Worm (Caenorhabditis elegans) whole organism, L2 larva: ENCODE measurements around the gene C29F9.5.
"Not testable (repeated sequence)": the region's sequence is repeated elsewhere in the genome, so short reads cannot be mapped to it uniquely, and the experiment has no call there.

Experiments used
- C34F6.9 ChIP-seq: fragments of 150-350 bp; optimal IDR thresholded peaks from 2 replicates; lab custom pipeline; 2014; ENCODE audit warnings: missing biosample characterization, missing genetic modification characterization
- F13H6.1 ChIP-seq: sonication (generic microtip); optimal IDR thresholded peaks from 2 replicates; lab custom pipeline; 2016; ENCODE audit warnings: missing genetic modification characterization, missing compliant biosample characterization
- R02D3.7 ChIP-seq: fragments of 150-350 bp; optimal IDR thresholded peaks from 2 replicates; lab custom pipeline; 2014; ENCODE audit warnings: missing biosample characterization, missing genetic modification characterization
- Y55F3AM.14 ChIP-seq: fragments of 200-800 bp; sonication (Bioruptor generic); optimal IDR thresholded peaks from 2 replicates; lab custom pipeline; 2018; ENCODE audit warnings: mild to moderate bottlenecking, missing genetic modification characterization, missing compliant biosample characterization
- alr-1 ChIP-seq: fragments of 150-350 bp; optimal IDR thresholded peaks from 2 replicates; lab custom pipeline; 2014; ENCODE audit warnings: missing biosample characterization, missing genetic modification characterization
- aly-2 ChIP-seq: fragments of 150-350 bp; optimal IDR thresholded peaks from 2 replicates; lab custom pipeline; 2014; ENCODE audit warnings: missing biosample characterization, missing genetic modification characterization
- ama-1 ChIP-seq: fragments of 150-350 bp; optimal IDR thresholded peaks from 2 replicates; lab custom pipeline; 2018; ENCODE audit warnings: inconsistent platforms
- blmp-1 ChIP-seq: sonication (generic microtip); optimal IDR thresholded peaks from 2 replicates; lab custom pipeline; 2017; ENCODE audit warnings: missing genetic modification characterization, mild to moderate bottlenecking, missing compliant biosample characterization, antibody characterized with exemption, moderate library complexity; ENCODE audit not compliant: insufficient read depth
- ceh-16 ChIP-seq: fragments of 150-350 bp; optimal IDR thresholded peaks from 2 replicates; lab custom pipeline; 2014; ENCODE audit warnings: missing biosample characterization, missing genetic modification characterization
- ceh-82 ChIP-seq: fragments of 150-350 bp; optimal IDR thresholded peaks from 2 replicates; lab custom pipeline; 2014; ENCODE audit warnings: missing biosample characterization, missing genetic modification characterization
- crh-2 ChIP-seq: sonication (generic microtip); optimal IDR thresholded peaks from 2 replicates; lab custom pipeline; 2017; ENCODE audit warnings: missing biosample characterization, missing genetic modification characterization
- dmd-4 ChIP-seq: sonication (generic microtip); optimal IDR thresholded peaks from 2 replicates; lab custom pipeline; 2017; ENCODE audit warnings: missing biosample characterization, missing genetic modification characterization
- egl-27 ChIP-seq: sonication (generic microtip); optimal IDR thresholded peaks from 3 replicates; lab custom pipeline; 2017; ENCODE audit warnings: missing biosample characterization, missing genetic modification reagents, missing genetic modification characterization
- elt-1 ChIP-seq: fragments of 150-350 bp; optimal IDR thresholded peaks from 2 replicates; lab custom pipeline; 2014; ENCODE audit warnings: missing biosample characterization, missing genetic modification characterization
- elt-3 ChIP-seq: sonication (generic microtip); optimal IDR thresholded peaks from 2 replicates; lab custom pipeline; 2017; ENCODE audit warnings: missing biosample characterization, missing genetic modification characterization
- fos-1 ChIP-seq: fragments of 150-350 bp; optimal IDR thresholded peaks from 2 replicates; lab custom pipeline; 2014; ENCODE audit warnings: missing biosample characterization, missing genetic modification characterization
- gmeb-1 ChIP-seq: fragments of 150-350 bp; optimal IDR thresholded peaks from 2 replicates; lab custom pipeline; 2014; ENCODE audit warnings: missing biosample characterization, missing genetic modification characterization
- lin-11 ChIP-seq: fragments of 150-350 bp; sonication (generic microtip); optimal IDR thresholded peaks from 2 replicates; lab custom pipeline; 2014; ENCODE audit warnings: missing biosample characterization, missing genetic modification characterization, inconsistent platforms, mixed read lengths
- lin-13 ChIP-seq: fragments of 150-350 bp; optimal IDR thresholded peaks from 2 replicates; lab custom pipeline; 2014; ENCODE audit warnings: missing biosample characterization, missing genetic modification reagents, missing genetic modification characterization
- lsy-2 ChIP-seq, 2 experiments: fragments of 150-350 bp in 1 of 2; sonication (generic microtip) in 1 of 2; optimal IDR thresholded peaks; 2 replicates each; lab custom pipeline; 2014 to 2017; ENCODE audit warnings: missing biosample characterization in 2 of 2, missing genetic modification characterization in 2 of 2
- mab-5 ChIP-seq: fragments of 150-350 bp; optimal IDR thresholded peaks from 2 replicates; lab custom pipeline; 2014; ENCODE audit warnings: missing biosample characterization, missing genetic modification characterization
- mbf-1 ChIP-seq: sonication (generic microtip); optimal IDR thresholded peaks from 2 replicates; lab custom pipeline; 2017; ENCODE audit warnings: missing biosample characterization, missing genetic modification characterization
- mdl-1 ChIP-seq, 2 experiments: fragments of 150-350 bp in 1 of 2; sonication (generic microtip) in 1 of 2; optimal IDR thresholded peaks; 2 replicates each; lab custom pipeline; 2017; ENCODE audit warnings: missing biosample characterization in 2 of 2, missing genetic modification characterization in 2 of 2
- nhr-10 ChIP-seq: sonication (generic microtip); optimal IDR thresholded peaks from 2 replicates; lab custom pipeline; 2017; ENCODE audit warnings: missing biosample characterization, missing genetic modification characterization
- nhr-12 ChIP-seq: fragments of 150-350 bp; optimal IDR thresholded peaks from 2 replicates; lab custom pipeline; 2014; ENCODE audit warnings: missing biosample characterization, missing genetic modification characterization
- nhr-129 ChIP-seq: fragments of 150-350 bp; optimal IDR thresholded peaks from 2 replicates; lab custom pipeline; 2014; ENCODE audit warnings: missing biosample characterization, missing genetic modification characterization
- nhr-21 ChIP-seq: fragments of 150-350 bp; optimal IDR thresholded peaks from 2 replicates; lab custom pipeline; 2014; ENCODE audit warnings: missing biosample characterization, missing genetic modification characterization
- nhr-23 ChIP-seq: fragments of 150-350 bp; optimal IDR thresholded peaks from 2 replicates; lab custom pipeline; 2014; ENCODE audit warnings: missing biosample characterization, missing genetic modification reagents, missing genetic modification characterization
- nhr-237 ChIP-seq: fragments of 150-350 bp; optimal IDR thresholded peaks from 2 replicates; lab custom pipeline; 2014; ENCODE audit warnings: missing biosample characterization, missing genetic modification characterization
- nhr-25 ChIP-seq: fragments of 150-350 bp; sonication (generic microtip); optimal IDR thresholded peaks from 3 replicates; lab custom pipeline; 2014; ENCODE audit warnings: missing biosample characterization, missing genetic modification characterization
- nhr-6 ChIP-seq: fragments of 150-350 bp; optimal IDR thresholded peaks from 2 replicates; lab custom pipeline; 2014; ENCODE audit warnings: missing biosample characterization, missing genetic modification characterization
- nhr-77 ChIP-seq: fragments of 150-350 bp; optimal IDR thresholded peaks from 2 replicates; lab custom pipeline; 2014; ENCODE audit warnings: missing biosample characterization, missing genetic modification characterization
- skn-1 ChIP-seq: sonication (generic microtip); optimal IDR thresholded peaks from 2 replicates; lab custom pipeline; 2017; ENCODE audit warnings: missing biosample characterization, missing genetic modification characterization
- sma-3 ChIP-seq: sonication (generic microtip); optimal IDR thresholded peaks from 2 replicates; lab custom pipeline; 2016; ENCODE audit warnings: missing genetic modification reagents, missing genetic modification characterization, missing compliant biosample characterization
- sma-9 ChIP-seq, 2 experiments: fragments of 150-350 bp in 1 of 2; sonication (generic microtip) in 1 of 2; optimal IDR thresholded peaks; 2 replicates each; lab custom pipeline; 2014 to 2016; ENCODE audit warnings: missing genetic modification characterization in 2 of 2, mild to moderate bottlenecking in 1 of 2, missing biosample characterization in 1 of 2, missing compliant biosample characterization in 1 of 2, missing genetic modification reagents in 1 of 2, moderate library complexity in 1 of 2
- snpc-4 ChIP-seq: fragments of 150-350 bp; optimal IDR thresholded peaks from 2 replicates; lab custom pipeline; 2014; ENCODE audit warnings: missing biosample characterization, missing genetic modification characterization
- unc-39 ChIP-seq: fragments of 150-350 bp; optimal IDR thresholded peaks from 2 replicates; lab custom pipeline; 2014; ENCODE audit warnings: missing biosample characterization, missing genetic modification characterization
- unc-55 ChIP-seq: fragments of 150-350 bp; sonication (generic microtip); optimal IDR thresholded peaks from 3 replicates; lab custom pipeline; 2014; ENCODE audit warnings: missing biosample characterization, missing genetic modification reagents, missing genetic modification characterization
- unc-62 ChIP-seq: fragments of 150-350 bp; optimal IDR thresholded peaks from 2 replicates; lab custom pipeline; 2014; ENCODE audit warnings: missing biosample characterization, missing genetic modification reagents, missing genetic modification characterization
- ztf-11 ChIP-seq: sonication (generic microtip); optimal IDR thresholded peaks from 2 replicates; lab custom pipeline; 2017; ENCODE audit warnings: missing biosample characterization, missing genetic modification characterization
- ztf-4 ChIP-seq: fragments of 150-350 bp; optimal IDR thresholded peaks from 2 replicates; lab custom pipeline; 2014; ENCODE audit warnings: missing biosample characterization, missing genetic modification characterization

The C29F9.5 gene

ce11 chrIII:96196-96595, 21.1 kb upstream of the C29F9.5 start (continued):
- TF ChIP-seq elt-1 (tag; lab: Kevin White, UChicago), result no peak
- TF ChIP-seq crh-2, result peak; percentile 36
- no peak for TF ChIP-seq nhr-6 (tag; lab: Kevin White, UChicago)
- TF ChIP-seq, all 48 proteins: peak for 9

- not testable (repeated sequence) for TF ChIP-seq aly-2 (tag; lab: Kevin White, UChicago); sma-9 (GFP tag; optimal IDR thresholded peaks at IDR 0.05; lab: Kevin White, UChicago); sma-9 (tag; optimal IDR thresholded peaks at IDR 0.05; lab: Kevin White, UChicago); ztf-4 (tag; lab: Kevin White, UChicago)
Measured at ce11 chrIII:97018-97417, 20.3 kb upstream of the C29F9.5 start, which contains the start of gene C29F9.8. Gene C29F9.8 (minus strand): TSS chrIII:97118.

ce11 chrIII:98822-99221, 18.5 kb upstream of the C29F9.5 start, which contains the start of gene C29F9.9:
Gene C29F9.9 (minus strand): TSS chrIII:98922.
- TF ChIP-seq nhr-12; nhr-129; nhr-6 (tag; lab: Kevin White, UChicago): not testable (repeated sequence)

ce11 chrIII:114603-115002, 2.7 kb upstream of the C29F9.5 start, which contains the start of gene C29F9.6:
Gene C29F9.6 (plus strand): TSS chrIII:114903.
- TF ChIP-seq egl-27 (tag; lab: Kevin White, UChicago) (no peak), unc-55 (GFP tag; lab: Kevin White, UChicago) (no peak), crh-2 (no peak), nhr-10 (no peak), mab-5 (tag; lab: Kevin White, UChicago) (no peak), elt-1 (tag; lab: Kevin White, UChicago) (no peak), nhr-25 (tag; lab: Kevin White, UChicago) (no peak), skn-1 (tag; lab: Kevin White, UChicago) (no peak), ceh-16 (tag; lab: Kevin White, UChicago) (no peak), alr-1 (tag; lab: Kevin White, UChicago) (no peak), lin-11 (no peak)
- TF ChIP-seq, all 48 proteins: peak for 0

- TF ChIP-seq nhr-129 (no peak), mdl-1 (tag; optimal IDR thresholded peaks at IDR 0.05; lab: Kevin White, UChicago) (no peak), nhr-6 (tag; lab: Kevin White, UChicago) (no peak), crh-2 (no peak), lin-13 (GFP tag; lab: Kevin White, UChicago) (no peak), C34F6.9 (no peak), lin-11 (no peak), unc-55 (GFP tag; lab: Kevin White, UChicago) (no peak), nhr-237 (tag; lab: Kevin White, UChicago) (no peak), ceh-82 (no peak), lsy-2 (tag; optimal IDR thresholded peaks at IDR 0.05; lab: Kevin White, UChicago) (no peak), ama-1 (lab: Kevin White, UChicago) (no peak), dmd-4 (tag; lab: Kevin White, UChicago) (no peak), fos-1 (tag; lab: Kevin White, UChicago) (no peak), nhr-21 (no peak), sma-9 (GFP tag; optimal IDR thresholded peaks at IDR 0.05; lab: Kevin White, UChicago) (no peak), sma-9 (tag; optimal IDR thresholded peaks at IDR 0.05; lab: Kevin White, UChicago) (no peak), ztf-11 (no peak), blmp-1 (tag; lab: Kevin White, UChicago) (no peak), mbf-1 (tag; lab: Kevin White, UChicago) (no peak), gmeb-1 (tag; lab: Kevin White, UChicago) (no peak)
Measured at ce11 chrIII:117857-118256, 547 bp downstream of the C29F9.5 start.

ce11 chrIII:120199-120598, 2.9 kb downstream of the C29F9.5 start, which contains the start of gene pals-24:
Gene pals-24 (plus strand): TSS chrIII:120435.
- TF ChIP-seq gmeb-1 (tag; lab: Kevin White, UChicago) (peak; percentile 26), egl-27 (tag; lab: Kevin White, UChicago) (no peak), Y55F3AM.14 (GFP tag; lab: Kevin White, UChicago) (no peak), R02D3.7 (tag; lab: Kevin White, UChicago) (no peak), ceh-16 (tag; lab: Kevin White, UChicago) (no peak), nhr-12 (no peak), ztf-11 (no peak), ama-1 (lab: Kevin White, UChicago) (no peak), nhr-6 (tag; lab: Kevin White, UChicago) (no peak), fos-1 (tag; lab: Kevin White, UChicago) (peak; percentile 84), lsy-2 (tag; optimal IDR thresholded peaks at IDR 0.05; lab: Kevin White, UChicago) (no peak), skn-1 (tag; lab: Kevin White, UChicago) (no peak), unc-55 (GFP tag; lab: Kevin White, UChicago) (no peak), nhr-25 (tag; lab: Kevin White, UChicago) (no peak), mbf-1 (tag; lab: Kevin White, UChicago) (no peak), unc-62 (GFP tag; lab: Kevin White, UChicago) (no peak), nhr-23 (tag; lab: Kevin White, UChicago) (no peak), nhr-10 (no peak), snpc-4 (no peak), mdl-1 (tag; optimal IDR thresholded peaks at IDR 0.05; lab: Kevin White, UChicago) (no peak), unc-39 (tag; lab: Kevin White, UChicago) (no peak), F13H6.1 (tag; lab: Kevin White, UChicago) (peak; percentile 8), sma-3 (GFP tag; lab: Kevin White, UChicago) (no peak), crh-2 (peak; percentile 16), elt-3 (tag; lab: Kevin White, UChicago) (no peak), nhr-77 (tag; lab: Kevin White, UChicago) (no peak)
